Fruit fly (Drosophila melanogaster) whole organism, embryonic: ENCODE measurements around the gene CG8870.
A peak's percentile ranks its signal among the peaks of the same experiment; 100 is the strongest.

Experiments
- Asciz ChIP-seq: fragments of 200-800 bp; sonication (Bioruptor generic); optimal IDR thresholded peaks from 2 replicates; lab custom pipeline; 2017; ENCODE audit warnings: missing biosample characterization, mild to moderate bottlenecking, missing genetic modification characterization, missing genetic modification reagents
- CG1024 ChIP-seq: fragments of 200-800 bp; sonication (Bioruptor generic); IDR thresholded peaks from 2 replicates; pipeline ENCODE4 v1.3.6; 2022; ENCODE audit warnings: missing biosample characterization, missing genetic modification characterization
- CG11695 ChIP-seq: fragments of 200-800 bp; sonication (Bioruptor generic); IDR thresholded peaks from 3 replicates; pipeline ENCODE4 v1.3.6; 2022; ENCODE audit warnings: missing biosample characterization, missing genetic modification characterization
- CG12219 ChIP-seq: fragments of 200-800 bp; sonication (Bioruptor generic); optimal IDR thresholded peaks from 3 replicates; lab custom pipeline; 2018; ENCODE audit warnings: missing biosample characterization, mild to moderate bottlenecking, missing genetic modification characterization
- CG13123 ChIP-seq: fragments of 200-800 bp; sonication (Bioruptor generic); optimal IDR thresholded peaks from 2 replicates; lab custom pipeline; 2016; ENCODE audit warnings: missing biosample characterization, missing genetic modification characterization
- CG14965 ChIP-seq: fragments of 200-800 bp; sonication (Bioruptor generic); optimal IDR thresholded peaks from 2 replicates; lab custom pipeline; 2016; ENCODE audit warnings: missing biosample characterization, missing genetic modification characterization, borderline replicate concordance
- CG1602 ChIP-seq: fragments of 200-800 bp; sonication (Bioruptor generic); optimal IDR thresholded peaks from 3 replicates; lab custom pipeline; 2016; ENCODE audit warnings: missing biosample characterization, missing genetic modification characterization
- CG17361 ChIP-seq: fragments of 200-800 bp; sonication (Bioruptor generic); IDR thresholded peaks from 3 replicates; pipeline ENCODE4 v1.3.6; 2022; ENCODE audit warnings: missing biosample characterization, missing genetic modification characterization
- CG17385 ChIP-seq: fragments of 200-800 bp; sonication (Bioruptor generic); optimal IDR thresholded peaks from 3 replicates; lab custom pipeline; 2018; ENCODE audit warnings: missing biosample characterization, mild to moderate bottlenecking, missing genetic modification characterization
- CG18262 ChIP-seq: fragments of 200-800 bp; optimal IDR thresholded peaks from 3 replicates; lab custom pipeline; 2019; ENCODE audit warnings: missing biosample characterization, mild to moderate bottlenecking, missing genetic modification characterization, moderate library complexity
- CG18764 ChIP-seq: fragments of 200-800 bp; sonication (Bioruptor generic); optimal IDR thresholded peaks from 3 replicates; lab custom pipeline; 2016; ENCODE audit warnings: missing biosample characterization, missing genetic modification characterization
- CG2678 ChIP-seq: fragments of 200-800 bp; sonication (Bioruptor generic); optimal IDR thresholded peaks from 3 replicates; lab custom pipeline; 2019; ENCODE audit warnings: missing biosample characterization, mild to moderate bottlenecking, missing genetic modification characterization, moderate library complexity
- CG31441 ChIP-seq: fragments of 200-800 bp; sonication (Bioruptor generic); IDR thresholded peaks from 2 replicates; pipeline ENCODE4 v1.3.6; 2022; ENCODE audit warnings: missing biosample characterization, missing genetic modification characterization
- CG3163 ChIP-seq: fragments of 200-800 bp; sonication (Bioruptor generic); optimal IDR thresholded peaks from 3 replicates; lab custom pipeline; 2016; ENCODE audit warnings: missing biosample characterization, missing genetic modification characterization
- CG3281 ChIP-seq: fragments of 200-800 bp; sonication (Bioruptor generic); optimal IDR thresholded peaks from 3 replicates; lab custom pipeline; 2017; ENCODE audit warnings: missing biosample characterization, mild to moderate bottlenecking, missing genetic modification characterization
- CG34224 ChIP-seq: fragments of 200-800 bp; sonication (Bioruptor generic); IDR thresholded peaks from 3 replicates; pipeline ENCODE4 v1.3.6; 2022; ENCODE audit warnings: missing biosample characterization, missing genetic modification characterization; ENCODE audit not compliant: partially characterized antibody
- CG3838 ChIP-seq: fragments of 200-800 bp; sonication (Bioruptor generic); optimal IDR thresholded peaks from 3 replicates; lab custom pipeline; 2016; ENCODE audit warnings: missing biosample characterization, missing genetic modification characterization
- CG4730 ChIP-seq: fragments of 200-800 bp; sonication (Bioruptor generic); IDR thresholded peaks from 2 replicates; pipeline ENCODE4 v1.3.6; 2022; ENCODE audit warnings: missing biosample characterization, missing genetic modification characterization
- CG4820 ChIP-seq: fragments of 200-800 bp; sonication (Bioruptor generic); optimal IDR thresholded peaks from 3 replicates; lab custom pipeline; 2016; ENCODE audit warnings: missing biosample characterization, missing genetic modification characterization
- CG5245 ChIP-seq: fragments of 200-800 bp; sonication (Bioruptor generic); optimal IDR thresholded peaks from 3 replicates; lab custom pipeline; 2016; ENCODE audit warnings: missing biosample characterization, missing genetic modification characterization
- CG6175 ChIP-seq: fragments of 200-800 bp; sonication (Bioruptor generic); IDR thresholded peaks from 3 replicates; pipeline ENCODE4 v1.3.6; 2022; ENCODE audit warnings: missing biosample characterization, missing genetic modification characterization
- CG7839 ChIP-seq: fragments of 200-800 bp; sonication (Bioruptor generic); optimal IDR thresholded peaks from 3 replicates; lab custom pipeline; 2018; ENCODE audit warnings: missing biosample characterization, mild to moderate bottlenecking, missing genetic modification characterization, moderate library complexity
- CG8290 ChIP-seq, 3 experiments: fragments of 200-800 bp; sonication (Bioruptor generic); optimal IDR thresholded peaks; 2 replicates each; lab custom pipeline; 2016 to 2019; ENCODE audit warnings: missing biosample characterization in 3 of 3, missing genetic modification characterization in 3 of 3, mild to moderate bottlenecking in 2 of 3, moderate library complexity in 1 of 3
- Dip2 ChIP-seq: fragments of 200-800 bp; sonication (Bioruptor generic); IDR thresholded peaks from 2 replicates; pipeline ENCODE4 v1.3.6; 2022; ENCODE audit warnings: missing biosample characterization, missing genetic modification characterization
- E2f1 ChIP-seq: fragments of 200-800 bp; sonication (Bioruptor generic); IDR thresholded peaks from 2 replicates; pipeline ENCODE4 v1.3.6; 2022; ENCODE audit warnings: missing biosample characterization, missing genetic modification characterization
- Gsc ChIP-seq: fragments of 200-800 bp; sonication (Bioruptor generic); IDR thresholded peaks from 2 replicates; pipeline ENCODE4 v1.3.6; 2022; ENCODE audit warnings: missing biosample characterization, missing genetic modification characterization
- Hr3 ChIP-seq: fragments of 200-800 bp; sonication (Bioruptor generic); optimal IDR thresholded peaks from 3 replicates; lab custom pipeline; 2016; ENCODE audit warnings: missing biosample characterization, missing genetic modification characterization
- Jarid2 ChIP-seq: fragments of 200-800 bp; sonication (Bioruptor generic); optimal IDR thresholded peaks from 3 replicates; lab custom pipeline; 2017; ENCODE audit warnings: mild to moderate bottlenecking, missing biosample characterization, missing genetic modification reagents, missing genetic modification characterization
- MBD-R2 ChIP-seq: fragments of 200-800 bp; sonication (Bioruptor generic); IDR thresholded peaks from 2 replicates; pipeline ENCODE4 v1.3.6; 2022; ENCODE audit warnings: missing biosample characterization, missing genetic modification characterization
- Mes4 ChIP-seq: fragments of 200-800 bp; sonication (Bioruptor generic); optimal IDR thresholded peaks from 2 replicates; lab custom pipeline; 2016; ENCODE audit warnings: missing biosample characterization, missing genetic modification characterization
- Ssrp ChIP-seq: fragments of 200-800 bp; sonication (Bioruptor generic); optimal IDR thresholded peaks from 2 replicates; lab custom pipeline; 2018; ENCODE audit warnings: missing biosample characterization, mild to moderate bottlenecking, missing genetic modification characterization, moderate library complexity
- Usf ChIP-seq: fragments of 200-800 bp; sonication (Bioruptor generic); optimal IDR thresholded peaks from 2 replicates; lab custom pipeline; 2017; ENCODE audit warnings: missing genotype, missing biosample characterization, missing genetic modification characterization
- ab ChIP-seq: fragments of 200-800 bp; sonication (Bioruptor generic); optimal IDR thresholded peaks from 2 replicates; lab custom pipeline; 2016; ENCODE audit warnings: missing biosample characterization, missing genetic modification characterization
- aop ChIP-seq: fragments of 200-800 bp; sonication (Bioruptor generic); IDR thresholded peaks from 2 replicates; pipeline ENCODE4 v1.3.6; 2022; ENCODE audit warnings: missing biosample characterization, missing genetic modification characterization
- btn ChIP-seq: fragments of 200-800 bp; sonication (Bioruptor generic); optimal IDR thresholded peaks from 2 replicates; lab custom pipeline; 2016; ENCODE audit warnings: missing biosample characterization, missing genetic modification characterization
- cato ChIP-seq: fragments of 200-800 bp; sonication (Bioruptor generic); optimal IDR thresholded peaks from 2 replicates; lab custom pipeline; 2016; ENCODE audit warnings: missing biosample characterization, missing genetic modification characterization, borderline replicate concordance
- chif ChIP-seq, 2 experiments: fragments of 200-800 bp; sonication (Bioruptor generic); optimal IDR thresholded peaks; 3 replicates each; lab custom pipeline; 2016; ENCODE audit warnings: missing biosample characterization in 2 of 2, missing genetic modification characterization in 2 of 2
- dati ChIP-seq: fragments of 200-800 bp; sonication (Bioruptor generic); IDR thresholded peaks from 2 replicates; pipeline ENCODE4 v1.3.6; 2022; ENCODE audit warnings: missing biosample characterization, missing genetic modification characterization
- disco-r ChIP-seq: fragments of 200-800 bp; sonication (Bioruptor generic); optimal IDR thresholded peaks from 2 replicates; lab custom pipeline; 2016; ENCODE audit warnings: missing biosample characterization, missing genetic modification characterization
- kah ChIP-seq: fragments of 200-800 bp; sonication (Bioruptor generic); optimal IDR thresholded peaks from 2 replicates; lab custom pipeline; 2018; ENCODE audit warnings: missing biosample characterization, mild to moderate bottlenecking, missing genetic modification characterization
- org-1 ChIP-seq: fragments of 200-800 bp; sonication (Bioruptor generic); optimal IDR thresholded peaks from 2 replicates; lab custom pipeline; 2017; ENCODE audit warnings: missing biosample characterization, missing genetic modification characterization
- pan ChIP-seq, 4 experiments: fragments of >200 bp in 3 of 4; fragments of 200-800 bp in 1 of 4; sonication (Bioruptor generic) in 1 of 4; optimal IDR thresholded peaks in 3 of 4; IDR thresholded peaks in 1 of 4; 2 replicates each; pipeline versions ENCODE4 v1.3.6 to Lab custom; 2017 to 2022; ENCODE audit warnings: missing biosample characterization in 2 of 4, missing genetic modification characterization in 2 of 4, mixed read lengths in 1 of 4
- pita ChIP-seq: fragments of 200-800 bp; sonication (Bioruptor generic); optimal IDR thresholded peaks from 2 replicates; lab custom pipeline; 2017; ENCODE audit warnings: missing biosample characterization, mild to moderate bottlenecking, missing genetic modification characterization
- prd ChIP-seq, 3 experiments: fragments of >200 bp in 2 of 3; fragments of 200-800 bp in 1 of 3; sonication (Bioruptor generic) in 1 of 3; optimal IDR thresholded peaks in 2 of 3; IDR thresholded peaks in 1 of 3; 2 replicates in 2 of 3; 3 replicates in 1 of 3; pipeline versions ENCODE4 v1.3.6 to Lab custom; 2017 to 2022; ENCODE audit warnings: missing biosample characterization in 1 of 3, missing genetic modification characterization in 1 of 3
- ranshi ChIP-seq: fragments of 200-800 bp; sonication (Bioruptor generic); IDR thresholded peaks from 2 replicates; pipeline ENCODE4 v1.3.6; 2022; ENCODE audit warnings: missing biosample characterization, missing genetic modification characterization
- scrt ChIP-seq: fragments of 200-800 bp; sonication (Bioruptor generic); optimal IDR thresholded peaks from 2 replicates; lab custom pipeline; 2018; ENCODE audit warnings: missing biosample characterization, mild to moderate bottlenecking, missing genetic modification characterization, moderate library complexity
- sima ChIP-seq: fragments of 200-800 bp; sonication (Bioruptor generic); optimal IDR thresholded peaks from 2 replicates; lab custom pipeline; 2016; ENCODE audit warnings: missing biosample characterization, missing genetic modification characterization
- twi ChIP-seq: fragments of 200-800 bp; optimal IDR thresholded peaks from 2 replicates; lab custom pipeline; 2019; ENCODE audit warnings: missing biosample characterization, mild to moderate bottlenecking, missing genetic modification characterization, moderate library complexity
- zf30C ChIP-seq: fragments of 200-800 bp; sonication (Bioruptor generic); optimal IDR thresholded peaks from 3 replicates; lab custom pipeline; 2018; ENCODE audit warnings: missing biosample characterization, mild to moderate bottlenecking, missing genetic modification characterization

The CG8870 gene

DNA sequence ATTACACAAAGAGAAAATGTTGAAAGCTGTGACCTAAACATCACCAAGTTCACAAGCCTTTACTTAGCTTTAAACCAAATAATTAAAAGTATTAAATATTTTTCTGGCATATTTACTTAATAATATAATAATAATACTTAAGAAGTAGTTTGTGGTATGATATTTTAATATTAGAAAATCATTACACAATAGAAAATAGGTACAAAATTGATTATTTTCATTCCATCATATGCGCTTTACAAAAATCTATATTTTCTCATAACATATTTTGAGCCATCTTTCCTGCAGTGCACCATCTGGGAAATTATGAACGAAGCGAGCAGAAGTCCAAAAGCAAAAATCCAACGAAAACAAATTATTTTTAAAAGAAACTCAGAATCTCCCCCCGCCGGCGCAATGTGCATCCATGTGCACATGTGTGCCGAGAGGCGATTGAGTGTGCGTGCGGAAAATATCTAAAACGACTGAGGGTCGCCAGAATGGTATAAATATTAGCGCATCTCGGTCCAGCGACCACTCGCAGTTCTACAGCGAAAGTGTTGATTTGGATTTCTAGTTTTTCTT lies 45.9 kb downstream of the CG8870 start, which contains the start of gene Act87E (continued):
- no peak for TF ChIP-seq disco-r (GFP tag; lab: Kevin White, UChicago)
- no peak for TF ChIP-seq aop (GFP tag; lab: Robert Waterston, UW)
- peak; percentile 80 for TF ChIP-seq zf30C
- no peak for TF ChIP-seq CG14965 (GFP tag; lab: Kevin White, UChicago)
- no peak for TF ChIP-seq dati (GFP tag; lab: Robert Waterston, UW)
- TF ChIP-seq sima (GFP tag; lab: Kevin White, UChicago): no peak
- TF ChIP-seq CG18262: peak; percentile 90
- TF ChIP-seq CG13123: no peak
- TF ChIP-seq btn (GFP tag; lab: Kevin White, UChicago): no peak
- no peak for TF ChIP-seq CG1024 (GFP tag; lab: Robert Waterston, UW)
- no peak for TF ChIP-seq Mes4 (GFP tag; lab: Kevin White, UChicago)
- TF ChIP-seq CG5245 (GFP tag; lab: Kevin White, UChicago): no peak
- TF ChIP-seq pan (optimal IDR thresholded peaks at IDR 0.05; lab: Kevin White, UChicago): no peak
- TF ChIP-seq pan (GFP tag; optimal IDR thresholded peaks at IDR 0.05 in 1 of 2, IDR thresholded peaks at IDR 0.05 in 1 of 2): peak in 1 of 2 experiments; percentile 39
- TF ChIP-seq CG4820 (GFP tag; lab: Kevin White, UChicago): peak; percentile 15
- TF ChIP-seq CG8290 (GFP tag; optimal IDR thresholded peaks at IDR 0.05; lab: Kevin White, UChicago): peak; percentile 35
- no peak for TF ChIP-seq CG8290 (tag; optimal IDR thresholded peaks at IDR 0.05; lab: Kevin White, UChicago)
- peak; percentile 98 for TF ChIP-seq twi
- TF ChIP-seq CG31441 (GFP tag; lab: Robert Waterston, UW): peak; percentile 89
- TF ChIP-seq Asciz (GFP tag; lab: Kevin White, UChicago): peak; percentile 60
- peak; percentile 78 for TF ChIP-seq CG7839
- no peak for TF ChIP-seq CG6175
- TF ChIP-seq CG2678 (tag; lab: Kevin White, UChicago): peak; percentile 87
- no peak; the same call in 1 of the 2 replicates for TF ChIP-seq ranshi (GFP tag; lab: Robert Waterston, UW)
- peak; percentile 67 for TF ChIP-seq Hr3 (GFP tag; lab: Kevin White, UChicago)
- peak; percentile 78 for TF ChIP-seq Ssrp (tag; lab: Kevin White, UChicago)
- TF ChIP-seq org-1 (GFP tag; lab: Kevin White, UChicago): peak; percentile 55
- TF ChIP-seq Jarid2 (GFP tag; lab: Kevin White, UChicago): no peak
- TF ChIP-seq CG12219 (GFP tag; lab: Kevin White, UChicago): no peak
- no peak for TF ChIP-seq CG3838 (GFP tag; lab: Kevin White, UChicago)
- TF ChIP-seq CG34224 (GFP tag; lab: Robert Waterston, UW): no peak
- TF ChIP-seq CG4730 (GFP tag; lab: Robert Waterston, UW): 0 out of 2 replicates have a peak, but pooled peaks have one; percentile 19
- no peak for TF ChIP-seq CG18764 (GFP tag; lab: Kevin White, UChicago)
- TF ChIP-seq cato (GFP tag; lab: Kevin White, UChicago): peak; percentile 17
- TF ChIP-seq Usf (GFP tag; lab: Kevin White, UChicago): peak; percentile 26
- TF ChIP-seq scrt (GFP tag; lab: Kevin White, UChicago): peak; percentile 35
- peak; percentile 33 for TF ChIP-seq kah (GFP tag; lab: Kevin White, UChicago)
- TF ChIP-seq Dip2: no peak
- TF ChIP-seq chif (GFP tag; optimal IDR thresholded peaks at IDR 0.05; lab: Kevin White, UChicago): no peak
- TF ChIP-seq MBD-R2 (GFP tag; lab: Robert Waterston, UW): no peak
- no peak for TF ChIP-seq prd (optimal IDR thresholded peaks at IDR 0.05; lab: Kevin White, UChicago)
- peak; percentile 49; the same call in 1 of the 3 replicates for TF ChIP-seq prd (GFP tag; IDR thresholded peaks at IDR 0.05; lab: Robert Waterston, UW)
- TF ChIP-seq pita (GFP tag; lab: Kevin White, UChicago): no peak
- peak; percentile 60 for TF ChIP-seq CG3281
- peak; percentile 91 for TF ChIP-seq CG17361 (GFP tag; lab: Robert Waterston, UW)
- no peak for TF ChIP-seq Gsc (GFP tag; lab: Robert Waterston, UW)
- TF ChIP-seq CG17385 (GFP tag; lab: Kevin White, UChicago): peak; percentile 54
- TF ChIP-seq CG1602 (GFP tag; lab: Kevin White, UChicago): peak; percentile 41
- TF ChIP-seq E2f1: peak; percentile 35; the same call in 1 of the 2 replicates
- peak; percentile 41; the same call in 1 of the 3 replicates for TF ChIP-seq CG11695 (GFP tag; lab: Robert Waterston, UW)
- TF ChIP-seq ab (GFP tag; lab: Kevin White, UChicago): no peak
- TF ChIP-seq CG3163 (GFP tag; lab: Kevin White, UChicago): no peak
